Worm (Caenorhabditis elegans) whole organism, L1 larva: Measurements from ENCODE around the gene sri-61.

ENCODE experiments used
- F16B12.6 ChIP-seq: fragments of 150-350 bp; optimal IDR thresholded peaks from 2 replicates; lab custom pipeline; 2014; ENCODE audit warnings: missing biosample characterization, missing genetic modification characterization
- ama-1 ChIP-seq: fragments of 150-350 bp; optimal IDR thresholded peaks from 2 replicates; lab custom pipeline; 2014
- blmp-1 ChIP-seq: fragments of 150-350 bp; optimal IDR thresholded peaks from 2 replicates; lab custom pipeline; 2014; ENCODE audit warnings: missing biosample characterization, missing genetic modification characterization
- ceh-63 ChIP-seq: fragments of 200-800 bp; sonication (Bioruptor generic); optimal IDR thresholded peaks from 2 replicates; lab custom pipeline; 2018; ENCODE audit warnings: mild to moderate bottlenecking, missing genetic modification characterization, missing compliant biosample characterization
- ceh-82 ChIP-seq, 3 experiments: fragments of 150-350 bp in 1 of 3; sonication (generic microtip) in 2 of 3; optimal IDR thresholded peaks; 2 replicates each; lab custom pipeline; 2014 to 2017; ENCODE audit warnings: missing biosample characterization in 3 of 3, missing genetic modification characterization in 3 of 3
- ceh-90 ChIP-seq: sonication (generic microtip); optimal IDR thresholded peaks from 2 replicates; lab custom pipeline; 2016; ENCODE audit warnings: missing genetic modification characterization, missing compliant biosample characterization
- dpl-1 ChIP-seq, 3 experiments: fragments of 150-350 bp in 2 of 3; sonication (generic microtip) in 1 of 3; optimal IDR thresholded peaks; 2 replicates each; lab custom pipeline; 2014 to 2017; ENCODE audit warnings: missing biosample characterization in 3 of 3, missing genetic modification characterization in 3 of 3, missing genetic modification reagents in 3 of 3
- efl-1 ChIP-seq, 4 experiments: fragments of 150-350 bp; optimal IDR thresholded peaks in 3 of 4; peaks in 1 of 4; 1 replicate in 1 of 4; 2 replicates in 3 of 4; lab custom pipeline; 2014; ENCODE audit warnings: missing biosample characterization in 2 of 4, missing genetic modification characterization in 2 of 4, missing genetic modification reagents in 2 of 4
- egl-27 ChIP-seq, 2 experiments: fragments of 150-350 bp in 1 of 2; sonication (generic microtip); optimal IDR thresholded peaks; 3 replicates each; lab custom pipeline; 2017 to 2018; ENCODE audit warnings: missing biosample characterization in 2 of 2, missing genetic modification characterization in 2 of 2, missing genetic modification reagents in 2 of 2
- elt-2 ChIP-seq: sonication (generic microtip); optimal IDR thresholded peaks from 2 replicates; lab custom pipeline; 2016; ENCODE audit warnings: missing genetic modification characterization, mild to moderate bottlenecking, inconsistent platforms, missing compliant biosample characterization, missing genetic modification reagents
- elt-3 ChIP-seq, 6 experiments: fragments of 150-350 bp in 1 of 6; sonication (generic microtip); optimal IDR thresholded peaks; 2 replicates each; lab custom pipeline; 2017 to 2018; ENCODE audit warnings: missing biosample characterization in 6 of 6, missing genetic modification characterization in 6 of 6, inconsistent platforms in 1 of 6
- ets-5 ChIP-seq: fragments of 200-800 bp; sonication (Bioruptor generic); IDR thresholded peaks from 2 replicates; pipeline ENCODE4 v1.3.6; 2022; ENCODE audit warnings: missing genetic modification characterization, missing compliant biosample characterization
- fkh-10 ChIP-seq: sonication (generic microtip); optimal IDR thresholded peaks from 2 replicates; lab custom pipeline; 2017; ENCODE audit warnings: missing biosample characterization, missing genetic modification reagents, missing genetic modification characterization
- fkh-4 ChIP-seq: sonication (generic microtip); optimal IDR thresholded peaks from 2 replicates; lab custom pipeline; 2016; ENCODE audit warnings: missing compliant biosample characterization, missing genetic modification characterization, borderline replicate concordance
- fkh-8 ChIP-seq: sonication (generic microtip); optimal IDR thresholded peaks from 2 replicates; lab custom pipeline; 2016; ENCODE audit warnings: mild to moderate bottlenecking, missing genetic modification characterization, missing compliant biosample characterization
- grh-1 ChIP-seq: fragments of 200-800 bp; sonication (Bioruptor generic); IDR thresholded peaks from 2 replicates; pipeline ENCODE4 v1.3.6; 2022; ENCODE audit warnings: missing genetic modification reagents, missing genetic modification characterization, missing compliant biosample characterization
- hlh-17 ChIP-seq: fragments of 200-800 bp; sonication (Bioruptor generic); optimal IDR thresholded peaks from 2 replicates; lab custom pipeline; 2018; ENCODE audit warnings: missing genetic modification characterization, mild to moderate bottlenecking, missing compliant biosample characterization, moderate library complexity, borderline replicate concordance
- hlh-4 ChIP-seq: sonication (generic microtip); optimal IDR thresholded peaks from 2 replicates; lab custom pipeline; 2016; ENCODE audit warnings: mild to moderate bottlenecking, missing genetic modification characterization, missing compliant biosample characterization
- hpl-2 ChIP-seq: fragments of 150-350 bp; optimal IDR thresholded peaks from 2 replicates; lab custom pipeline; 2014; ENCODE audit warnings: missing biosample characterization, missing genetic modification reagents, missing genetic modification characterization
- irx-1 ChIP-seq: sonication (generic microtip); optimal IDR thresholded peaks from 2 replicates; lab custom pipeline; 2016; ENCODE audit warnings: missing genetic modification characterization, missing compliant biosample characterization
- jun-1 ChIP-seq: fragments of 150-350 bp; optimal IDR thresholded peaks from 2 replicates; lab custom pipeline; 2014; ENCODE audit warnings: missing biosample characterization, missing genetic modification reagents, missing genetic modification characterization
- lin-14 ChIP-seq: fragments of 200-800 bp; sonication (Bioruptor generic); optimal IDR thresholded peaks from 2 replicates; lab custom pipeline; 2018; ENCODE audit warnings: mild to moderate bottlenecking, missing genetic modification characterization, moderate library complexity, missing compliant biosample characterization
- lin-15B ChIP-seq: fragments of 150-350 bp; sonication (generic microtip); optimal IDR thresholded peaks from 3 replicates; lab custom pipeline; 2014; ENCODE audit warnings: missing biosample characterization, missing genetic modification characterization
- lir-3 ChIP-seq: sonication (generic microtip); optimal IDR thresholded peaks from 2 replicates; lab custom pipeline; 2016; ENCODE audit warnings: mild to moderate bottlenecking, missing genetic modification characterization, moderate library complexity, missing compliant biosample characterization; ENCODE audit not compliant: poor library complexity
- lsy-2 ChIP-seq, 2 experiments: fragments of 150-350 bp; optimal IDR thresholded peaks; 2 replicates each; lab custom pipeline; 2014; ENCODE audit warnings: missing biosample characterization in 2 of 2, missing genetic modification characterization in 2 of 2
- nhr-20 ChIP-seq: sonication (generic microtip); optimal IDR thresholded peaks from 2 replicates; lab custom pipeline; 2016; ENCODE audit warnings: mild to moderate bottlenecking, missing genetic modification characterization, missing compliant biosample characterization
- nhr-71 ChIP-seq: sonication (generic microtip); optimal IDR thresholded peaks from 2 replicates; lab custom pipeline; 2016; ENCODE audit warnings: mild to moderate bottlenecking, missing genetic modification characterization, moderate library complexity, missing compliant biosample characterization
- pag-3 ChIP-seq: sonication (generic microtip); optimal IDR thresholded peaks from 2 replicates; lab custom pipeline; 2017; ENCODE audit warnings: missing genetic modification characterization, mild to moderate bottlenecking, missing compliant biosample characterization, antibody characterized with exemption, borderline replicate concordance; ENCODE audit not compliant: insufficient read depth
- rnt-1 ChIP-seq: sonication (generic microtip); optimal IDR thresholded peaks from 2 replicates; lab custom pipeline; 2016; ENCODE audit warnings: mild to moderate bottlenecking, missing genetic modification characterization, moderate library complexity, missing compliant biosample characterization
- skn-1 ChIP-seq: fragments of 150-350 bp; optimal IDR thresholded peaks from 2 replicates; lab custom pipeline; 2014; ENCODE audit warnings: missing biosample characterization, missing genetic modification characterization
- snpc-4 ChIP-seq: fragments of 150-350 bp; optimal IDR thresholded peaks from 2 replicates; lab custom pipeline; 2014; ENCODE audit warnings: missing biosample characterization, missing genetic modification characterization
- snu-23 ChIP-seq: sonication (generic microtip); optimal IDR thresholded peaks from 2 replicates; lab custom pipeline; 2016; ENCODE audit warnings: missing genetic modification characterization, missing compliant biosample characterization
- sptf-1 ChIP-seq: fragments of 150-350 bp; optimal IDR thresholded peaks from 2 replicates; lab custom pipeline; 2014; ENCODE audit warnings: missing biosample characterization, missing genetic modification characterization
- unc-30 ChIP-seq: sonication (generic microtip); optimal IDR thresholded peaks from 2 replicates; lab custom pipeline; 2017; ENCODE audit warnings: missing biosample characterization, missing genetic modification characterization
- unc-62 ChIP-seq: fragments of 150-350 bp; optimal IDR thresholded peaks from 2 replicates; lab custom pipeline; 2014; ENCODE audit warnings: missing biosample characterization, missing genetic modification reagents, missing genetic modification characterization
- unc-86 ChIP-seq: sonication (generic microtip); optimal IDR thresholded peaks from 2 replicates; lab custom pipeline; 2016; ENCODE audit warnings: missing genetic modification characterization, missing compliant biosample characterization
- xbp-1 ChIP-seq: sonication (generic microtip); optimal IDR thresholded peaks from 2 replicates; lab custom pipeline; 2016; ENCODE audit warnings: missing genetic modification characterization, missing compliant biosample characterization

The sri-61 gene

ce11 chrII:2725561-2725960 is 25.4 kb upstream of the sri-61 start, which contains the start of the genes T05A8.11 and nep-2:
Gene T05A8.11, minus strand, starts transcription at chrII:2725661.
Gene nep-2, minus strand, starts transcription at chrII:2725752.
- TF ChIP-seq blmp-1 (tag; lab: Kevin White, UChicago), result no peak

ce11 chrII:2721992-2722391 is 21.9 kb upstream of the sri-61 start:
- TF ChIP-seq rnt-1 (no peak), fkh-10 (GFP tag; lab: Kevin White, UChicago) (no peak), elt-3 (tag; optimal IDR thresholded peaks at IDR 0.05; lab: Kevin White, UChicago) (no peak), ama-1 (lab: Kevin White, UChicago) (no peak), ceh-90 (no peak), grh-1 (GFP tag; lab: Robert Waterston, UW) (no peak), irx-1 (tag; lab: Kevin White, UChicago) (no peak), ets-5 (GFP tag; lab: Robert Waterston, UW) (no peak), hlh-4 (tag; lab: Kevin White, UChicago) (no peak), ceh-63 (GFP tag; lab: Kevin White, UChicago) (no peak), ceh-82 (tag; optimal IDR thresholded peaks at IDR 0.05; lab: Kevin White, UChicago) (no peak), nhr-20 (tag; lab: Kevin White, UChicago) (no peak), efl-1 (optimal IDR thresholded peaks at IDR 0.05; lab: Kevin White, UChicago) (no peak), efl-1 (GFP tag; optimal IDR thresholded peaks at IDR 0.05 in 1 of 2; lab: Kevin White, UChicago) (no peak), snpc-4 (tag; lab: Kevin White, UChicago) (no peak), nhr-71 (tag; lab: Kevin White, UChicago) (no peak), snu-23 (GFP tag; lab: Kevin White, UChicago) (no peak)

ce11 chrII:2719212-2719611 is 19.1 kb upstream of the sri-61 start:
- TF ChIP-seq grh-1 (GFP tag; lab: Robert Waterston, UW) (no peak), fkh-8 (no peak), egl-27 (tag; optimal IDR thresholded peaks at IDR 0.05; lab: Kevin White, UChicago) (no peak), efl-1 (optimal IDR thresholded peaks at IDR 0.05; lab: Kevin White, UChicago) (no peak), efl-1 (GFP tag; optimal IDR thresholded peaks at IDR 0.05 in 1 of 2; lab: Kevin White, UChicago) (no peak), jun-1 (no peak), fkh-4 (tag; lab: Kevin White, UChicago) (no peak), ceh-63 (GFP tag; lab: Kevin White, UChicago) (no peak), lin-14 (no peak), pag-3 (tag; lab: Kevin White, UChicago) (no peak), snpc-4 (tag; lab: Kevin White, UChicago) (no peak), elt-2 (tag; lab: Kevin White, UChicago) (no peak), lsy-2 (tag; optimal IDR thresholded peaks at IDR 0.05; lab: Kevin White, UChicago) (no peak)
- TF ChIP-seq, all 84 proteins: peak for 0

- TF ChIP-seq hlh-17 (no peak), unc-62 (no peak), lir-3 (tag; lab: Kevin White, UChicago) (no peak), skn-1 (no peak), F16B12.6 (tag; lab: Kevin White, UChicago) (no peak), dpl-1 (GFP tag; optimal IDR thresholded peaks at IDR 0.05; lab: Kevin White, UChicago) (no peak), rnt-1 (no peak), unc-30 (tag; lab: Kevin White, UChicago) (no peak), hpl-2 (GFP tag; lab: Kevin White, UChicago) (no peak), sptf-1 (tag; lab: Kevin White, UChicago) (no peak), xbp-1 (tag; lab: Kevin White, UChicago) (no peak), unc-86 (no peak), lin-15B (tag; lab: Kevin White, UChicago) (no peak)
These were observed 17.2 kb upstream of the sri-61 start, which contains the start of gene T05A8.3 for ce11 chrII:2717335-2717734. Gene T05A8.3, minus strand, starts transcription at chrII:2717435.
